Worm (Caenorhabditis elegans) whole organism, young adult: ENCODE measurements around the gene T22C8.1.

Source experiments
- B0019.2 ChIP-seq: fragments of 200-800 bp; sonication (Bioruptor generic); conservative IDR thresholded peaks from 2 replicates; pipeline ENCODE4 v1.3.6; 2022; ENCODE audit warnings: missing genetic modification reagents, missing genetic modification characterization, missing compliant biosample characterization
- F22D6.2 ChIP-seq: sonication (generic microtip); optimal IDR thresholded peaks from 2 replicates; lab custom pipeline; 2016; ENCODE audit warnings: mild to moderate bottlenecking, missing genetic modification characterization, missing compliant biosample characterization
- F23B12.7 ChIP-seq: sonication (generic microtip); optimal IDR thresholded peaks from 2 replicates; lab custom pipeline; 2017; ENCODE audit warnings: missing genetic modification characterization, mild to moderate bottlenecking, missing compliant biosample characterization, antibody characterized with exemption, moderate library complexity; ENCODE audit not compliant: insufficient read depth
- F49E8.2 ChIP-seq: sonication (generic microtip); optimal IDR thresholded peaks from 3 replicates; lab custom pipeline; 2017; ENCODE audit warnings: missing genetic modification characterization, mild to moderate bottlenecking, missing compliant biosample characterization, antibody characterized with exemption, moderate library complexity; ENCODE audit not compliant: insufficient read depth
- F55B11.4 ChIP-seq: sonication (generic microtip); optimal IDR thresholded peaks from 2 replicates; lab custom pipeline; 2016; ENCODE audit warnings: missing compliant biosample characterization, missing genetic modification characterization, borderline replicate concordance; ENCODE audit not compliant: insufficient read depth
- K11D2.4 ChIP-seq: fragments of 200-800 bp; sonication (Bioruptor generic); IDR thresholded peaks from 2 replicates; pipeline ENCODE4 v1.3.6; 2022; ENCODE audit warnings: missing genetic modification reagents, missing genetic modification characterization, missing compliant biosample characterization
- T07F8.4 ChIP-seq: sonication (generic microtip); optimal IDR thresholded peaks from 2 replicates; lab custom pipeline; 2016; ENCODE audit warnings: mild to moderate bottlenecking, missing genetic modification characterization, moderate library complexity, missing compliant biosample characterization
- Y53F4B.3 ChIP-seq: fragments of 200-800 bp; sonication (Bioruptor generic); IDR thresholded peaks from 2 replicates; pipeline ENCODE4 v1.3.6; 2022; ENCODE audit warnings: missing genetic modification reagents, missing genetic modification characterization, missing compliant biosample characterization
- ZK185.1 ChIP-seq: sonication (generic microtip); optimal IDR thresholded peaks from 2 replicates; lab custom pipeline; 2016; ENCODE audit warnings: mild to moderate bottlenecking, missing genetic modification characterization, missing compliant biosample characterization; ENCODE audit not compliant: poor library complexity, severe bottlenecking
- ama-1 ChIP-seq, 3 experiments: fragments of 150-350 bp in 1 of 3; sonication (generic microtip) in 2 of 3; optimal IDR thresholded peaks; 2 replicates each; lab custom pipeline; 2014 to 2018; ENCODE audit warnings: missing biosample characterization in 2 of 3, missing genetic modification characterization in 2 of 3, missing genetic modification reagents in 2 of 3
- aptf-3 ChIP-seq: fragments of 200-800 bp; sonication (Bioruptor generic); IDR thresholded peaks from 2 replicates; pipeline ENCODE4 v1.3.6; 2022; ENCODE audit warnings: missing genetic modification characterization, missing compliant biosample characterization
- attf-3 ChIP-seq: fragments of 200-800 bp; sonication (Bioruptor generic); conservative IDR thresholded peaks from 2 replicates; pipeline ENCODE4 v1.3.6; 2022; ENCODE audit warnings: missing genetic modification reagents, missing genetic modification characterization, missing compliant biosample characterization
- attf-6 ChIP-seq: fragments of 200-800 bp; sonication (Bioruptor generic); IDR thresholded peaks from 2 replicates; pipeline ENCODE4 v1.3.6; 2022; ENCODE audit warnings: missing genetic modification reagents, missing genetic modification characterization, missing compliant biosample characterization
- bed-1 ChIP-seq: fragments of 200-800 bp; sonication (Bioruptor generic); IDR thresholded peaks from 2 replicates; pipeline ENCODE4 v1.3.6; 2022; ENCODE audit warnings: missing genetic modification reagents, missing genetic modification characterization, missing compliant biosample characterization
- ccch-3 ChIP-seq: fragments of 200-800 bp; sonication (Bioruptor generic); optimal IDR thresholded peaks from 2 replicates; lab custom pipeline; 2018; ENCODE audit warnings: mild to moderate bottlenecking, missing genetic modification characterization, missing compliant biosample characterization
- cebp-2 ChIP-seq: fragments of 200-800 bp; sonication (Bioruptor generic); IDR thresholded peaks from 2 replicates; pipeline ENCODE4 v1.3.6; 2022; ENCODE audit warnings: missing genetic modification characterization, missing compliant biosample characterization
- ceh-79 ChIP-seq: sonication (generic microtip); optimal IDR thresholded peaks from 2 replicates; lab custom pipeline; 2017; ENCODE audit warnings: mild to moderate bottlenecking, missing genetic modification characterization, missing compliant biosample characterization
- chd-7 ChIP-seq: sonication (generic microtip); optimal IDR thresholded peaks from 2 replicates; lab custom pipeline; 2016; ENCODE audit warnings: mild to moderate bottlenecking, missing genetic modification characterization, moderate library complexity, missing compliant biosample characterization
- die-1 ChIP-seq: sonication (generic microtip); optimal IDR thresholded peaks from 2 replicates; lab custom pipeline; 2016; ENCODE audit warnings: missing genotype, mild to moderate bottlenecking, missing genetic modification characterization, missing compliant biosample characterization
- dpl-1 ChIP-seq: fragments of 150-350 bp; optimal IDR thresholded peaks from 2 replicates; lab custom pipeline; 2014; ENCODE audit warnings: missing biosample characterization, missing genetic modification reagents, missing genetic modification characterization
- efl-1 ChIP-seq: fragments of 150-350 bp; optimal IDR thresholded peaks from 2 replicates; lab custom pipeline; 2014; ENCODE audit warnings: missing biosample characterization, missing genetic modification reagents, missing genetic modification characterization
- egrh-3 ChIP-seq: fragments of 200-800 bp; sonication (Bioruptor generic); IDR thresholded peaks from 2 replicates; pipeline ENCODE4 v1.3.6; 2022; ENCODE audit warnings: missing genetic modification reagents, missing genetic modification characterization, missing compliant biosample characterization
- ekl-4 ChIP-seq: fragments of 200-800 bp; sonication (Bioruptor generic); IDR thresholded peaks from 2 replicates; pipeline ENCODE4 v1.3.6; 2022; ENCODE audit warnings: missing genetic modification reagents, missing genetic modification characterization, missing compliant biosample characterization
- ets-4 ChIP-seq: fragments of 200-800 bp; sonication (Bioruptor generic); optimal IDR thresholded peaks from 2 replicates; lab custom pipeline; 2018; ENCODE audit warnings: mild to moderate bottlenecking, missing genetic modification characterization, missing compliant biosample characterization
- him-1 ChIP-seq: sonication (generic microtip); optimal IDR thresholded peaks from 2 replicates; lab custom pipeline; 2016; ENCODE audit warnings: missing genotype, missing genetic modification reagents, missing genetic modification characterization, missing compliant biosample characterization
- hmg-20 ChIP-seq: fragments of 200-800 bp; sonication (Bioruptor generic); IDR thresholded peaks from 2 replicates; pipeline ENCODE4 v1.3.6; 2022; ENCODE audit warnings: missing genetic modification reagents, missing genetic modification characterization, missing compliant biosample characterization
- hsf-1 ChIP-seq: fragments of 200-800 bp; sonication (Bioruptor generic); IDR thresholded peaks from 2 replicates; pipeline ENCODE4 v1.3.6; 2022; ENCODE audit warnings: missing genetic modification reagents, missing genetic modification characterization, missing compliant biosample characterization
- let-607 ChIP-seq, 2 experiments: fragments of 200-800 bp in 1 of 2; sonication (Bioruptor generic) in 1 of 2; sonication (generic microtip) in 1 of 2; optimal IDR thresholded peaks; 2 replicates each; lab custom pipeline; 2016 to 2018; ENCODE audit warnings: mild to moderate bottlenecking in 2 of 2, missing compliant biosample characterization in 2 of 2, missing genetic modification characterization in 2 of 2, moderate library complexity in 2 of 2, missing genotype in 1 of 2
- lin-54 ChIP-seq: fragments of 200-800 bp; sonication (Bioruptor generic); optimal IDR thresholded peaks from 2 replicates; lab custom pipeline; 2018; ENCODE audit warnings: mild to moderate bottlenecking, missing genetic modification characterization, missing compliant biosample characterization
- lsy-27 ChIP-seq: sonication (generic microtip); optimal IDR thresholded peaks from 2 replicates; lab custom pipeline; 2017; ENCODE audit warnings: missing genetic modification characterization, mild to moderate bottlenecking, missing compliant biosample characterization, antibody characterized with exemption, missing genotype, borderline replicate concordance; ENCODE audit not compliant: insufficient read depth
- madf-6 ChIP-seq: fragments of 200-800 bp; sonication (Bioruptor generic); IDR thresholded peaks from 2 replicates; pipeline ENCODE4 v1.3.6; 2022; ENCODE audit warnings: missing genetic modification reagents, missing genetic modification characterization, missing compliant biosample characterization
- madf-8 ChIP-seq: fragments of 200-800 bp; sonication (Bioruptor generic); conservative IDR thresholded peaks from 2 replicates; pipeline ENCODE4 v1.3.6; 2022; ENCODE audit warnings: missing genetic modification reagents, missing genetic modification characterization, missing compliant biosample characterization
- mxl-1 ChIP-seq: sonication (generic microtip); optimal IDR thresholded peaks from 2 replicates; lab custom pipeline; 2016; ENCODE audit warnings: missing genetic modification characterization, missing compliant biosample characterization
- nfya-1 ChIP-seq: sonication (generic microtip); optimal IDR thresholded peaks from 2 replicates; lab custom pipeline; 2017; ENCODE audit warnings: antibody characterized with exemption, missing compliant biosample characterization, missing genetic modification characterization, borderline replicate concordance; ENCODE audit not compliant: insufficient read depth
- nhr-120 ChIP-seq: fragments of 200-800 bp; sonication (Bioruptor generic); IDR thresholded peaks from 2 replicates; pipeline ENCODE4 v1.3.6; 2022; ENCODE audit warnings: missing genetic modification characterization, missing compliant biosample characterization
- nhr-90 ChIP-seq: sonication (generic microtip); optimal IDR thresholded peaks from 2 replicates; lab custom pipeline; 2016; ENCODE audit warnings: missing genotype, mild to moderate bottlenecking, missing genetic modification characterization, missing compliant biosample characterization
- pha-4 ChIP-seq: fragments of 150-350 bp; sonication (generic microtip); optimal IDR thresholded peaks from 2 replicates; lab custom pipeline; 2014; ENCODE audit warnings: missing biosample characterization, missing genetic modification reagents, missing genetic modification characterization
- sdz-38 ChIP-seq: sonication (generic microtip); optimal IDR thresholded peaks from 2 replicates; lab custom pipeline; 2016; ENCODE audit warnings: missing genotype, missing genetic modification characterization, missing compliant biosample characterization
- sea-2 ChIP-seq: fragments of 200-800 bp; sonication (Bioruptor generic); IDR thresholded peaks from 2 replicates; pipeline ENCODE4 v1.3.6; 2022; ENCODE audit warnings: missing genetic modification characterization, missing compliant biosample characterization
- snpc-4 ChIP-seq, 5 experiments: fragments of 150-350 bp in 1 of 5; sonication (generic microtip) in 4 of 5; optimal IDR thresholded peaks; 2 replicates each; lab custom pipeline; 2014 to 2018; ENCODE audit warnings: missing genetic modification characterization in 5 of 5, missing biosample characterization in 3 of 5, antibody characterized with exemption in 2 of 5, mild to moderate bottlenecking in 2 of 5, missing compliant biosample characterization in 2 of 5, missing genotype in 2 of 5, moderate library complexity in 2 of 5, missing genetic modification reagents in 1 of 5
- somi-1 ChIP-seq: fragments of 200-800 bp; sonication (Bioruptor generic); optimal IDR thresholded peaks from 2 replicates; lab custom pipeline; 2018; ENCODE audit warnings: mild to moderate bottlenecking, missing genetic modification characterization, missing compliant biosample characterization
- tbp1 ChIP-seq: fragments of 200-800 bp; sonication (Bioruptor generic); optimal IDR thresholded peaks from 2 replicates; lab custom pipeline; 2018; ENCODE audit warnings: mild to moderate bottlenecking, missing genetic modification characterization, missing compliant biosample characterization
- zim-3 ChIP-seq: sonication (generic microtip); optimal IDR thresholded peaks from 2 replicates; lab custom pipeline; 2017; ENCODE audit warnings: mild to moderate bottlenecking, missing genetic modification characterization, moderate library complexity, missing compliant biosample characterization
- ztf-26 ChIP-seq: sonication (generic microtip); optimal IDR thresholded peaks from 2 replicates; lab custom pipeline; 2017; ENCODE audit warnings: missing genetic modification characterization, missing compliant biosample characterization
- ztf-28 ChIP-seq: fragments of 200-800 bp; sonication (Bioruptor generic); IDR thresholded peaks from 2 replicates; pipeline ENCODE4 v1.3.6; 2022; ENCODE audit warnings: missing genetic modification reagents, missing genetic modification characterization, missing compliant biosample characterization

T22C8.1 gene

ce11 chrII:8603567-8604359 lies 8.8 kb upstream of the T22C8.1 start, which contains the start of gene suf-1:
Gene suf-1 (plus strand): TSS chrII:8603846.
- TF ChIP-seq die-1 (tag; lab: Kevin White, UChicago) (peak; percentile 37), nfya-1 (tag; lab: Kevin White, UChicago) (no peak), bed-1 (0 out of 2 replicates have a peak, but pooled peaks have one; percentile 20), lin-54 (GFP tag; lab: Kevin White, UChicago) (peak; percentile 73), let-607 (tag; optimal IDR thresholded peaks at IDR 0.05; lab: Kevin White, UChicago) (no peak), ZK185.1 (tag; lab: Kevin White, UChicago) (peak; percentile 55), hsf-1 (GFP tag; lab: Robert Waterston, UW) (peak; percentile 79), F22D6.2 (no peak), ets-4 (GFP tag; lab: Kevin White, UChicago) (no peak), attf-3 (GFP tag; lab: Robert Waterston, UW) (no peak), egrh-3 (GFP tag; lab: Robert Waterston, UW) (no peak), ceh-79 (no peak), him-1 (tag; lab: Kevin White, UChicago) (no peak), T07F8.4 (tag; lab: Kevin White, UChicago) (no peak), madf-8 (GFP tag; lab: Robert Waterston, UW) (peak; percentile 44; the same call in 1 of the 2 replicates), dpl-1 (GFP tag; lab: Kevin White, UChicago) (no peak), nhr-120 (GFP tag; lab: Robert Waterston, UW) (no peak), sdz-38 (tag; lab: Kevin White, UChicago) (no peak), ccch-3 (no peak), pha-4 (no peak), sea-2 (GFP tag; lab: Robert Waterston, UW) (no peak), attf-6 (GFP tag; lab: Robert Waterston, UW) (peak; percentile 73), ztf-28 (GFP tag; lab: Robert Waterston, UW) (no peak), ekl-4 (GFP tag; lab: Robert Waterston, UW) (peak; percentile 90), Y53F4B.3 (no peak), ama-1 (optimal IDR thresholded peaks at IDR 0.05; lab: Kevin White, UChicago) (no peak), ama-1 (GFP tag; optimal IDR thresholded peaks at IDR 0.05; lab: Kevin White, UChicago) (peak in 1 of 2 experiments; percentile 51), K11D2.4 (GFP tag; lab: Robert Waterston, UW) (0 out of 2 replicates have a peak, but pooled peaks have one; percentile 10), F49E8.2 (peak; percentile 94), efl-1 (GFP tag; lab: Kevin White, UChicago) (peak; percentile 43), hmg-20 (GFP tag; lab: Robert Waterston, UW) (no peak), F55B11.4 (tag; lab: Kevin White, UChicago) (no peak), tbp1 (GFP tag; lab: Kevin White, UChicago) (peak; percentile 36), nhr-90 (no peak), F23B12.7 (tag; lab: Kevin White, UChicago) (peak; percentile 61), somi-1 (GFP tag; lab: Kevin White, UChicago) (no peak), chd-7 (tag; lab: Kevin White, UChicago) (no peak), mxl-1 (tag; lab: Kevin White, UChicago) (peak; percentile 29), ztf-26 (tag; lab: Kevin White, UChicago) (no peak), aptf-3 (GFP tag; lab: Robert Waterston, UW) (peak; percentile 13; the same call in 1 of the 2 replicates), snpc-4 (GFP tag; optimal IDR thresholded peaks at IDR 0.05; lab: Kevin White, UChicago) (peak; percentile 49), snpc-4 (tag; optimal IDR thresholded peaks at IDR 0.05; lab: Kevin White, UChicago) (peak in 3 of 4 experiments; percentile 29 to 81 (median 42)), B0019.2 (GFP tag; lab: Robert Waterston, UW) (no peak; the same call in 1 of the 2 replicates), lsy-27 (tag; lab: Kevin White, UChicago) (no peak), zim-3 (no peak), madf-6 (GFP tag; lab: Robert Waterston, UW) (peak; percentile 85), cebp-2 (GFP tag; lab: Robert Waterston, UW) (peak; percentile 77; the same call in 1 of the 2 replicates)
